Fruit fly (Drosophila melanogaster): ENCODE measurements around the gene CG11842.

The CG11842 gene

DNA sequence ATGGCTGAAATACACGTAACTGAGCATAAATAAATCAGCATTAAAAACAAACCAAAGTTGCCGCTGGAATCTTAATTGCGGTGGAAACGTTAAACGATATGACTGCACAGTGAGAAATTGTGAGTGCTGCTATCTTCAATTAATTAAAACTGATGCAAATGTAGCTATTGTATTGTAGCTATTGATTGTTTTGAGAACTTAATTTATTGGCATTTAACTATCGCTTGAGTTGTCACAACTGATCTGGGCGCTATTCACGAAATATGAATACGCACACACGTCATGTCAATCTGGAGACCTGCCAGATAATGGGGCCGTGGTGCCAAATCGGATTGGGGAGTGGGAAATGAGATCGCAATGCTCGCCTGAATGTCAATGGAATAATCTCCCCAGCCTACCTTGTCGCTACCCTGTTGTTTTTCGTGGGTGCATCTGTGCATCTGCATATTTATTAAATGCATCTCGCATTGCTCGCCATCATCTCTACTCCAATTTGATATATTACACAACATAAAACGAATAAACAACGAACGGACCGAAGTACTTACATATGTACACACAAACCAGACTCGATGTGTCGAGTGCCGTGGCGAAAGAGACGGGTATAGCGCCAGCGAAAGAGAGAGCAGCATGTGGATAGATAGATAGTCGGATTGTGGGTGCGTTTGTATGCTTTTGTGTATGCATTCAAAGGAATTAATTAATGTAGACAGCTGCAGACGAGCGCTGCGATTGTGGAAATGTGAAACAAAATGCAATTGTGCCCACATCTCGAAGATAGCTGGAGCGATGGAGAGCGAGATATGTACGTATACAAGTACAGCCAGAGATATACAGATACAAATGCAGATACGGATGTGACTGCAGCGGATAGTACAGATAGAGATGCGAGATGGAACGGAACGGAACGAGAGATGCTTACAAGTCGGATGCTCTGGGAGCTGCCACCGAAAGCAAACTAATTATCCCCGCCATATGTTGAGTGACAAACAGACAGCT, 31.3 kb downstream of the CG11842 start (continued):
- TF ChIP-seq CG3919 (GFP tag; optimal IDR thresholded peaks at IDR 0.05): peak; percentile 42
- TF ChIP-seq acj6 (GFP tag; optimal IDR thresholded peaks at IDR 0.05): peak; percentile 46
- peak; percentile 30 for TF ChIP-seq CG32006 (GFP tag; optimal IDR thresholded peaks at IDR 0.05)
- TF ChIP-seq Lpt (GFP tag; optimal IDR thresholded peaks at IDR 0.05): peak; percentile 9
- no peak for TF ChIP-seq net (GFP tag; optimal IDR thresholded peaks at IDR 0.05)
- peak; percentile 44 for TF ChIP-seq pdm3 (GFP tag; optimal IDR thresholded peaks at IDR 0.05)
- no peak for TF ChIP-seq CG1621 (tag; optimal IDR thresholded peaks at IDR 0.05)
- no peak for TF ChIP-seq CG16779 (tag; optimal IDR thresholded peaks at IDR 0.05)
- no peak for TF ChIP-seq CG11902 (GFP tag; optimal IDR thresholded peaks at IDR 0.05)
- TF ChIP-seq CG7368 (GFP tag; optimal IDR thresholded peaks at IDR 0.05): peak; percentile 13
- TF ChIP-seq lz (GFP tag; optimal IDR thresholded peaks at IDR 0.05): peak; percentile 19
- peak; percentile 33 for TF ChIP-seq CG6808 (GFP tag; optimal IDR thresholded peaks at IDR 0.05)
- TF ChIP-seq CG10631 (GFP tag; optimal IDR thresholded peaks at IDR 0.05): peak; percentile 34
- TF ChIP-seq CG34406 (GFP tag; optimal IDR thresholded peaks at IDR 0.05): no peak
- TF ChIP-seq Gug (GFP tag; IDR thresholded peaks at IDR 0.05): no peak
- TF ChIP-seq CG6854 (GFP tag; optimal IDR thresholded peaks at IDR 0.05): no peak
- peak; percentile 33 for TF ChIP-seq CG8632 (GFP tag; optimal IDR thresholded peaks at IDR 0.05)
- TF ChIP-seq svp (GFP tag): peak; percentile 89
- no peak for TF ChIP-seq CG6276 (GFP tag; optimal IDR thresholded peaks at IDR 0.05)
- 0 out of 2 replicates have a peak, but pooled peaks have one; percentile 13 for TF ChIP-seq CG15336 (GFP tag; IDR thresholded peaks at IDR 0.05)
- TF ChIP-seq CG11762 (GFP tag; optimal IDR thresholded peaks at IDR 0.05; ENCODE audit: insufficient read depth): no peak
- peak; percentile 37 for TF ChIP-seq Sox14 (GFP tag; optimal IDR thresholded peaks at IDR 0.05)
- no peak for TF ChIP-seq Blimp-1 (GFP tag; optimal IDR thresholded peaks at IDR 0.05)
- peak; percentile 50 for TF ChIP-seq Smox (GFP tag; optimal IDR thresholded peaks at IDR 0.05)
- TF ChIP-seq Met (GFP tag; optimal IDR thresholded peaks at IDR 0.05): peak; percentile 8
- TF ChIP-seq Sox15 (GFP tag; optimal IDR thresholded peaks at IDR 0.05): no peak
- TF ChIP-seq Eip93F (GFP tag; optimal IDR thresholded peaks at IDR 0.05): no peak

DNA sequence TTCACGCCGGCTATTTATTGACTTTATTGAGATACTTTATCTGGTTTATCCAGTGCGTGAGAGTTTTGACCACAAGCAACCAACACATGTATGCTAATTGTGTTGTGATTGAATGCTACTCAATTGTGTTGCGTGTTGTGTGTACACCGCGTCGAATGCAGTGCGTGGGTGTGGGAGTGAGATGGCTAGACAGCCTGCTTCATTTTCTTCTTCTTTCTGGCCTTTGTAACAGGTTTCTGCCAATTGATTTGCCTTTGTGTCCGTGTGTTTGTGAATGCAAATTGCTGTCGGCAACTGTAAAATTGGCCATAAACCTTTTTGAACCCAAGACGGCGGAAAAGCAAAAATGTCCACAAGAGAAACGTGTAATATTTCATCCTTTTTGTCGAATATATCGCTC, 34.4 kb downstream of the CG11842 start:
- TF ChIP-seq ss (GFP tag; optimal IDR thresholded peaks at IDR 0.05) (peak in 1 of 2 experiments; percentile 63), Hr4 (GFP tag; optimal IDR thresholded peaks at IDR 0.05) (no peak), fkh (GFP tag; optimal IDR thresholded peaks at IDR 0.05) (peak; percentile 49)

DNA sequence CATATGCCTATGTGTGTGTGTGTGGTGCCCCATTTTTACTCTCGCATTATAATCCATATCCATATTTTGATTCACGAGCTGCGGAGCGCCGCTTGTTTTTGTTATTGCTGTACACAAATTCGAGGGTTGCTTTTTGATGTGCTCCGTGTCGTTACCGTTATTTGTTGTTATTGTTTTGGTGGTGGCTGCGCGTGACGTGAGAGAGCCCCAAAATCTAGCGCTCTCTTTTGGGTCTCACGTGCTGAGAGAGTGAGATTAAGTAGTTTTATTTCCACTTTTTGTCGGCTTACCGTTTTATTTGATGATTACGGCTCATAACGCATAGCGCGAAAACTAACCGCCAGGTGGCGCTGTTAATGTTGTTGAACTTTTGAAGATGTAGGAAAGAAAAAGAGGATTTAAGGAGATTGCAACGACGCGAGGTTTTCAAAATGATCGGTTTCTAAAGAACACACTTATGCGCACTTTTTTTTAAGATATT, 34.9 kb downstream of the CG11842 start:
- TF ChIP-seq Eip78C (GFP tag): peak; percentile 35
- TF ChIP-seq svp (GFP tag): no peak

DNA sequence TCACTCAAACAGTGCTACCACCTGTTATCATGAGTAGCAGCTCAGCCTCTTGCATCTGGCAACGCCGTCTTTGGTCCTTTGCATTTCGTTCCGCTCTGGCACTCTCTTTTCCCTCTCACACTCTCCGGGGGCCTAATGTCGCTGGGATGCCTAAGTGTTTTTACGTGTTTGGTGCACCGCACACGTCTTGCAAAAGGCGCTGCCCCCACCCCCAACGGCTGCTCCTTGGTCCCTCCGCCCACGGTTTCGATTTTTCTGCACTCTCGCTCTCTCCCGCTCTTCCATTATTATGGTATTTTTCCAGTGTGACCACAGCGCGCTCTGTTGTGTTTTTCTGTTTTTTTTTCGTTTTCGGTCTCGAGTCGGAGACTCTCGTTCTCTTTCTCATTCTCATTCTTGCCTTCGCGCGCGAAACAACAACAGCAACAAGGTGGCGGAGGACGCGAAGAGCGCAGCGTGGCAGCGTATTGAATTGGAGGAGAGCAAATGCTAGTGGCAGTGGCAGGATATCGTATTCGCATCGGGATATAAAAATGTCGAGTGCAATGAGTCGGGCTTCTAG, 35.5 kb downstream of the CG11842 start:
- TF ChIP-seq Sox102F (GFP tag; optimal IDR thresholded peaks at IDR 0.05) (no peak), topi (GFP tag; optimal IDR thresholded peaks at IDR 0.05) (no peak), ss (GFP tag; optimal IDR thresholded peaks at IDR 0.05) (peak; percentile 16 to 63), dsx (GFP tag; optimal IDR thresholded peaks at IDR 0.05; ENCODE audit: poor library complexity, severe bottlenecking) (no peak), CG6808 (GFP tag; optimal IDR thresholded peaks at IDR 0.05) (peak; percentile 47), lz (GFP tag; optimal IDR thresholded peaks at IDR 0.05) (no peak), CG6792 (GFP tag; optimal IDR thresholded peaks at IDR 0.05) (no peak), CG8319 (GFP tag; optimal IDR thresholded peaks at IDR 0.05) (no peak), Ets96B (tag; optimal IDR thresholded peaks at IDR 0.05) (no peak), CG16779 (tag; optimal IDR thresholded peaks at IDR 0.05) (peak; percentile 10), Lpt (GFP tag; optimal IDR thresholded peaks at IDR 0.05) (peak; percentile 46), CG31627 (GFP tag; optimal IDR thresholded peaks at IDR 0.05) (no peak), CG6276 (GFP tag; optimal IDR thresholded peaks at IDR 0.05) (no peak), Hr38 (GFP tag; optimal IDR thresholded peaks at IDR 0.05) (no peak), CG6854 (GFP tag; optimal IDR thresholded peaks at IDR 0.05) (peak; percentile 22), eg (GFP tag; IDR thresholded peaks at IDR 0.05) (peak; percentile 39; the same call in 1 of the 3 replicates), svp (GFP tag) (peak; percentile 65), Smox (GFP tag; optimal IDR thresholded peaks at IDR 0.05) (no peak), pdm3 (GFP tag; optimal IDR thresholded peaks at IDR 0.05) (no peak), fd59A (GFP tag; optimal IDR thresholded peaks at IDR 0.05) (no peak), Sox15 (GFP tag; optimal IDR thresholded peaks at IDR 0.05) (no peak), Blimp-1 (GFP tag; optimal IDR thresholded peaks at IDR 0.05) (no peak), CG8632 (GFP tag; optimal IDR thresholded peaks at IDR 0.05) (no peak), Gug (GFP tag; IDR thresholded peaks at IDR 0.05) (no peak), CG4318 (GFP tag; optimal IDR thresholded peaks at IDR 0.05) (no peak), CG3919 (GFP tag; optimal IDR thresholded peaks at IDR 0.05) (peak; percentile 38)

Measured in whole organism, prepupa.